Worm (Caenorhabditis elegans): ENCODE measurements around the gene cyn-16.

cyn-16 gene

ce11 chrII:12050607-12051006 is 14.1 kb upstream of the cyn-16 start (continued):
- TF ChIP-seq mbf-1 (tag; optimal IDR thresholded peaks at IDR 0.05) (no peak), snpc-4 (tag; optimal IDR thresholded peaks at IDR 0.05) (no peak), nhr-6 (tag; optimal IDR thresholded peaks at IDR 0.05) (no peak), unc-39 (tag; optimal IDR thresholded peaks at IDR 0.05) (no peak), elt-3 (tag; optimal IDR thresholded peaks at IDR 0.05) (no peak), aly-2 (tag; optimal IDR thresholded peaks at IDR 0.05) (no peak), dmd-4 (tag; optimal IDR thresholded peaks at IDR 0.05) (no peak)

- TF ChIP-seq sma-9 (GFP tag; optimal IDR thresholded peaks at IDR 0.05) (no peak), sma-9 (tag; optimal IDR thresholded peaks at IDR 0.05) (no peak), nhr-77 (tag; optimal IDR thresholded peaks at IDR 0.05) (no peak), gmeb-1 (tag; optimal IDR thresholded peaks at IDR 0.05) (no peak), zag-1 (tag; optimal IDR thresholded peaks at IDR 0.05) (no peak), nhr-10 (tag; optimal IDR thresholded peaks at IDR 0.05) (no peak), ztf-4 (tag; optimal IDR thresholded peaks at IDR 0.05) (no peak), skn-1 (tag; optimal IDR thresholded peaks at IDR 0.05) (no peak), nhr-23 (tag; optimal IDR thresholded peaks at IDR 0.05) (no peak), unc-55 (GFP tag; optimal IDR thresholded peaks at IDR 0.05) (no peak)
These were observed 12.7 kb upstream of the cyn-16 start, which contains the start of gene nadk-2 for ce11 chrII:12049281-12049680. Gene nadk-2 (plus strand): TSS chrII:12049581.

- peak; percentile 64 for TF ChIP-seq sma-3 (GFP tag; optimal IDR thresholded peaks at IDR 0.05)
- peak; percentile 33 for TF ChIP-seq fos-1 (tag; optimal IDR thresholded peaks at IDR 0.05)
- no peak for TF ChIP-seq alr-1 (tag; optimal IDR thresholded peaks at IDR 0.05)
- peak; percentile 62 for TF ChIP-seq nhr-25 (tag; optimal IDR thresholded peaks at IDR 0.05)
- peak; percentile 71 for TF ChIP-seq C34F6.9 (tag; optimal IDR thresholded peaks at IDR 0.05)
- no peak for TF ChIP-seq blmp-1 (tag; optimal IDR thresholded peaks at IDR 0.05; ENCODE audit: insufficient read depth)
- peak; percentile 50 to 64 for TF ChIP-seq lsy-2 (tag; optimal IDR thresholded peaks at IDR 0.05)
- TF ChIP-seq F13H6.1 (tag; optimal IDR thresholded peaks at IDR 0.05) = peak; percentile 83
- peak; percentile 64 for TF ChIP-seq nhr-129 (tag; optimal IDR thresholded peaks at IDR 0.05)
- peak; percentile 65 for TF ChIP-seq unc-55 (GFP tag; optimal IDR thresholded peaks at IDR 0.05)
- peak; percentile 25 for TF ChIP-seq ama-1 (optimal IDR thresholded peaks at IDR 0.05)
- peak; percentile 33 for TF ChIP-seq gmeb-1 (tag; optimal IDR thresholded peaks at IDR 0.05)
- TF ChIP-seq crh-2 (tag; optimal IDR thresholded peaks at IDR 0.05) = peak; percentile 58
- no peak for TF ChIP-seq zag-1 (tag; optimal IDR thresholded peaks at IDR 0.05)
- TF ChIP-seq sma-9 (GFP tag; optimal IDR thresholded peaks at IDR 0.05) = peak; percentile 52
- TF ChIP-seq sma-9 (tag; optimal IDR thresholded peaks at IDR 0.05) = no peak
- TF ChIP-seq elt-1 (tag; optimal IDR thresholded peaks at IDR 0.05) = no peak
- TF ChIP-seq lin-13 (GFP tag; optimal IDR thresholded peaks at IDR 0.05) = peak; percentile 39
- TF ChIP-seq nhr-21 (tag; optimal IDR thresholded peaks at IDR 0.05) = peak; percentile 26
- peak; percentile 13 for TF ChIP-seq lin-11 (tag; optimal IDR thresholded peaks at IDR 0.05)
These were observed 5.8 kb upstream of the cyn-16 start, which contains the start of gene ippk-1 for ce11 chrII:12042108-12042960. Gene ippk-1 (plus strand): TSS chrII:12042910.

ce11 chrII:12041116-12041515 is 4.6 kb upstream of the cyn-16 start:
- TF ChIP-seq ceh-82 (tag; optimal IDR thresholded peaks at IDR 0.05) (no peak), ztf-11 (tag; optimal IDR thresholded peaks at IDR 0.05) (no peak), alr-1 (tag; optimal IDR thresholded peaks at IDR 0.05) (no peak), mab-5 (tag; optimal IDR thresholded peaks at IDR 0.05) (no peak), nhr-12 (tag; optimal IDR thresholded peaks at IDR 0.05) (no peak), nhr-23 (tag; optimal IDR thresholded peaks at IDR 0.05) (no peak), nhr-77 (tag; optimal IDR thresholded peaks at IDR 0.05) (no peak), zag-1 (tag; optimal IDR thresholded peaks at IDR 0.05) (no peak), gmeb-1 (tag; optimal IDR thresholded peaks at IDR 0.05) (no peak), fos-1 (tag; optimal IDR thresholded peaks at IDR 0.05) (no peak)
